Worm (Caenorhabditis elegans) whole organism, L1 larva: Measurements from ENCODE around the gene fbxc-15.
"Not testable (repeated sequence)": the region's sequence is repeated elsewhere in the genome, so short reads cannot be mapped to it uniquely, and the experiment has no call there.

Experiments
- C34B4.2 ChIP-seq: sonication (generic microtip); optimal IDR thresholded peaks from 2 replicates; lab custom pipeline; 2017; ENCODE audit warnings: mild to moderate bottlenecking, missing genetic modification characterization, missing compliant biosample characterization
- F16B12.6 ChIP-seq: fragments of 150-350 bp; optimal IDR thresholded peaks from 2 replicates; lab custom pipeline; 2014; ENCODE audit warnings: missing biosample characterization, missing genetic modification characterization
- aha-1 ChIP-seq: fragments of 150-350 bp; optimal IDR thresholded peaks from 2 replicates; lab custom pipeline; 2014; ENCODE audit warnings: missing biosample characterization, missing genetic modification characterization
- blmp-1 ChIP-seq: fragments of 150-350 bp; optimal IDR thresholded peaks from 2 replicates; lab custom pipeline; 2014; ENCODE audit warnings: missing biosample characterization, missing genetic modification characterization
- ceh-88 ChIP-seq: fragments of 200-800 bp; sonication (Bioruptor generic); IDR thresholded peaks from 2 replicates; pipeline ENCODE4 v1.3.6; 2022; ENCODE audit warnings: missing genetic modification characterization, missing compliant biosample characterization
- ceh-90 ChIP-seq: sonication (generic microtip); optimal IDR thresholded peaks from 2 replicates; lab custom pipeline; 2016; ENCODE audit warnings: missing genetic modification characterization, missing compliant biosample characterization
- dsc-1 ChIP-seq: sonication (generic microtip); optimal IDR thresholded peaks from 2 replicates; lab custom pipeline; 2016; ENCODE audit warnings: mild to moderate bottlenecking, missing genetic modification characterization, missing compliant biosample characterization
- elt-3 ChIP-seq, 6 experiments: fragments of 150-350 bp in 1 of 6; sonication (generic microtip); optimal IDR thresholded peaks; 2 replicates each; lab custom pipeline; 2017 to 2018; ENCODE audit warnings: missing biosample characterization in 6 of 6, missing genetic modification characterization in 6 of 6, inconsistent platforms in 1 of 6
- fos-1 ChIP-seq: fragments of 150-350 bp; optimal IDR thresholded peaks from 2 replicates; lab custom pipeline; 2014; ENCODE audit warnings: missing biosample characterization, missing genetic modification characterization
- grh-1 ChIP-seq: fragments of 200-800 bp; sonication (Bioruptor generic); IDR thresholded peaks from 2 replicates; pipeline ENCODE4 v1.3.6; 2022; ENCODE audit warnings: missing genetic modification reagents, missing genetic modification characterization, missing compliant biosample characterization
- hpl-2 ChIP-seq: fragments of 150-350 bp; optimal IDR thresholded peaks from 2 replicates; lab custom pipeline; 2014; ENCODE audit warnings: missing biosample characterization, missing genetic modification reagents, missing genetic modification characterization
- lin-14 ChIP-seq: fragments of 200-800 bp; sonication (Bioruptor generic); optimal IDR thresholded peaks from 2 replicates; lab custom pipeline; 2018; ENCODE audit warnings: mild to moderate bottlenecking, missing genetic modification characterization, moderate library complexity, missing compliant biosample characterization
- lin-35 ChIP-seq, 2 experiments: fragments of 150-350 bp; optimal IDR thresholded peaks; 2 replicates each; lab custom pipeline; 2014; ENCODE audit warnings: missing biosample characterization in 2 of 2, missing genetic modification characterization in 2 of 2, missing genetic modification reagents in 2 of 2
- lin-39 ChIP-seq: fragments of 150-350 bp; optimal IDR thresholded peaks from 2 replicates; lab custom pipeline; 2014; ENCODE audit warnings: missing biosample characterization, missing genetic modification reagents, missing genetic modification characterization
- lsy-2 ChIP-seq, 2 experiments: fragments of 150-350 bp; optimal IDR thresholded peaks; 2 replicates each; lab custom pipeline; 2014; ENCODE audit warnings: missing biosample characterization in 2 of 2, missing genetic modification characterization in 2 of 2
- mdl-1 ChIP-seq, 2 experiments: fragments of 150-350 bp; optimal IDR thresholded peaks; 2 replicates each; lab custom pipeline; 2014 to 2017; ENCODE audit warnings: missing biosample characterization in 2 of 2, missing genetic modification characterization in 2 of 2, inconsistent platforms in 1 of 2
- mef-2 ChIP-seq: fragments of 150-350 bp; optimal IDR thresholded peaks from 2 replicates; lab custom pipeline; 2014; ENCODE audit warnings: missing biosample characterization, missing genetic modification characterization
- nhr-11 ChIP-seq: fragments of 150-350 bp; optimal IDR thresholded peaks from 2 replicates; lab custom pipeline; 2014; ENCODE audit warnings: missing biosample characterization, missing genetic modification characterization
- nhr-19 ChIP-seq: fragments of 200-800 bp; sonication (Bioruptor generic); conservative IDR thresholded peaks from 2 replicates; pipeline ENCODE4 v1.3.6; 2022; ENCODE audit warnings: missing genetic modification characterization, missing compliant biosample characterization
- nhr-237 ChIP-seq: fragments of 150-350 bp; optimal IDR thresholded peaks from 2 replicates; lab custom pipeline; 2014; ENCODE audit warnings: missing biosample characterization, missing genetic modification characterization
- nhr-47 ChIP-seq: sonication (generic microtip); optimal IDR thresholded peaks from 2 replicates; lab custom pipeline; 2016; ENCODE audit warnings: mild to moderate bottlenecking, missing genetic modification characterization, moderate library complexity, missing compliant biosample characterization
- nhr-76 ChIP-seq: sonication (generic microtip); optimal IDR thresholded peaks from 2 replicates; lab custom pipeline; 2017; ENCODE audit warnings: missing biosample characterization, missing genetic modification characterization
- nhr-77 ChIP-seq: fragments of 150-350 bp; optimal IDR thresholded peaks from 2 replicates; lab custom pipeline; 2014; ENCODE audit warnings: missing biosample characterization, missing genetic modification characterization
- nhr-84 ChIP-seq: sonication (generic microtip); optimal IDR thresholded peaks from 2 replicates; lab custom pipeline; 2017; ENCODE audit warnings: missing biosample characterization, missing genetic modification characterization
- nhr-90 ChIP-seq: sonication (generic microtip); optimal IDR thresholded peaks from 2 replicates; lab custom pipeline; 2016; ENCODE audit warnings: mild to moderate bottlenecking, missing genetic modification characterization, missing compliant biosample characterization; ENCODE audit not compliant: poor library complexity
- pag-3 ChIP-seq: sonication (generic microtip); optimal IDR thresholded peaks from 2 replicates; lab custom pipeline; 2017; ENCODE audit warnings: missing genetic modification characterization, mild to moderate bottlenecking, missing compliant biosample characterization, antibody characterized with exemption, borderline replicate concordance; ENCODE audit not compliant: insufficient read depth
- pqm-1 ChIP-seq: sonication (generic microtip); optimal IDR thresholded peaks from 3 replicates; lab custom pipeline; 2017; ENCODE audit warnings: missing biosample characterization, missing genetic modification characterization
- skn-1 ChIP-seq: fragments of 150-350 bp; optimal IDR thresholded peaks from 2 replicates; lab custom pipeline; 2014; ENCODE audit warnings: missing biosample characterization, missing genetic modification characterization
- snu-23 ChIP-seq: sonication (generic microtip); optimal IDR thresholded peaks from 2 replicates; lab custom pipeline; 2016; ENCODE audit warnings: missing genetic modification characterization, missing compliant biosample characterization
- sox-4 ChIP-seq: sonication (generic microtip); optimal IDR thresholded peaks from 2 replicates; lab custom pipeline; 2016; ENCODE audit warnings: missing genetic modification characterization, missing compliant biosample characterization
- sptf-1 ChIP-seq: fragments of 150-350 bp; optimal IDR thresholded peaks from 2 replicates; lab custom pipeline; 2014; ENCODE audit warnings: missing biosample characterization, missing genetic modification characterization
- sup-37 ChIP-seq: fragments of 200-800 bp; sonication (Bioruptor generic); optimal IDR thresholded peaks from 2 replicates; lab custom pipeline; 2018; ENCODE audit warnings: mild to moderate bottlenecking, missing genetic modification characterization, missing compliant biosample characterization
- swsn-7 ChIP-seq: sonication (generic microtip); optimal IDR thresholded peaks from 2 replicates; lab custom pipeline; 2016; ENCODE audit warnings: missing genetic modification characterization, missing compliant biosample characterization
- tbx-2 ChIP-seq: sonication (generic microtip); optimal IDR thresholded peaks from 2 replicates; lab custom pipeline; 2016; ENCODE audit warnings: missing genetic modification characterization, missing compliant biosample characterization
- tlp-1 ChIP-seq: fragments of 150-350 bp; optimal IDR thresholded peaks from 2 replicates; lab custom pipeline; 2014; ENCODE audit warnings: missing biosample characterization, missing genetic modification characterization
- unc-30 ChIP-seq: sonication (generic microtip); optimal IDR thresholded peaks from 2 replicates; lab custom pipeline; 2017; ENCODE audit warnings: missing biosample characterization, missing genetic modification characterization
- vab-15 ChIP-seq: sonication (generic microtip); optimal IDR thresholded peaks from 2 replicates; lab custom pipeline; 2017; ENCODE audit warnings: missing genotype, mild to moderate bottlenecking, missing genetic modification characterization, missing compliant biosample characterization
- ztf-11 ChIP-seq, 2 experiments: sonication (generic microtip); optimal IDR thresholded peaks; 2 replicates each; lab custom pipeline; 2016 to 2017; ENCODE audit warnings: missing genetic modification characterization in 2 of 2, missing biosample characterization in 1 of 2, missing compliant biosample characterization in 1 of 2

The fbxc-15 gene

ce11 chrII:988437-988836 is 9.2 kb downstream of the fbxc-15 start, which contains the start of gene fbxc-39:
Gene fbxc-39 (plus strand): TSS chrII:988737.
- no peak for TF ChIP-seq lin-35 (GFP tag; optimal IDR thresholded peaks at IDR 0.05; lab: Kevin White, UChicago)
- no peak for TF ChIP-seq swsn-7 (tag; lab: Kevin White, UChicago)
- no peak for TF ChIP-seq nhr-76
- no peak for TF ChIP-seq nhr-237 (tag; lab: Kevin White, UChicago)
- no peak for TF ChIP-seq fos-1 (tag; lab: Kevin White, UChicago)
- no peak for TF ChIP-seq sup-37 (GFP tag; lab: Kevin White, UChicago)
- no peak for TF ChIP-seq vab-15 (tag; lab: Kevin White, UChicago)
- TF ChIP-seq blmp-1: no peak
- no peak for TF ChIP-seq ceh-88 (GFP tag; lab: Robert Waterston, UW)

ce11 chrII:991300-991699 is 12.1 kb downstream of the fbxc-15 start, which contains the start of gene fbxc-42:
Gene fbxc-42 (plus strand): TSS chrII:991600.
- TF ChIP-seq elt-3 (tag; optimal IDR thresholded peaks at IDR 0.05; lab: Kevin White, UChicago): no peak
- no peak for TF ChIP-seq nhr-19
- no peak for TF ChIP-seq tlp-1 (tag; lab: Kevin White, UChicago)
- no peak for TF ChIP-seq swsn-7 (tag; lab: Kevin White, UChicago)
- TF ChIP-seq lin-39 (tag; lab: Kevin White, UChicago): no peak
- TF ChIP-seq skn-1: no peak
- TF ChIP-seq grh-1 (GFP tag; lab: Robert Waterston, UW): no peak
- no peak for TF ChIP-seq lsy-2 (tag; optimal IDR thresholded peaks at IDR 0.05; lab: Kevin White, UChicago)
- no peak for TF ChIP-seq aha-1
- no peak for TF ChIP-seq snu-23 (GFP tag; lab: Kevin White, UChicago)
- TF ChIP-seq nhr-84 (tag; lab: Kevin White, UChicago): no peak
- no peak for TF ChIP-seq tbx-2 (tag; lab: Kevin White, UChicago)
- TF ChIP-seq nhr-76: no peak
- no peak for TF ChIP-seq mef-2
- TF ChIP-seq lin-14 (GFP tag; lab: Kevin White, UChicago): no peak

ce11 chrII:994231-994630 is 15.0 kb downstream of the fbxc-15 start, which contains the start of gene F45D11.7:
Gene F45D11.7 (plus strand): TSS chrII:994531.
- not testable (repeated sequence) for TF ChIP-seq pqm-1; pag-3 (tag; lab: Kevin White, UChicago); nhr-77
- TF ChIP-seq, all 84 proteins: peak for 0; not testable (repeated sequence) for 84

ce11 chrII:996112-996511 is 16.9 kb downstream of the fbxc-15 start, which contains the start of gene F45D11.11:
Gene F45D11.11 (minus strand): TSS chrII:996212.
- not testable (repeated sequence) for TF ChIP-seq nhr-77; hpl-2 (GFP tag; lab: Kevin White, UChicago); mdl-1 (tag; optimal IDR thresholded peaks at IDR 0.05; lab: Kevin White, UChicago)

- no peak for TF ChIP-seq sptf-1
- no peak for TF ChIP-seq F16B12.6 (tag; lab: Kevin White, UChicago)
- no peak for TF ChIP-seq nhr-47 (tag; lab: Kevin White, UChicago)
- no peak for TF ChIP-seq nhr-84 (tag; lab: Kevin White, UChicago)
- no peak for TF ChIP-seq nhr-90 (tag; lab: Kevin White, UChicago)
- TF ChIP-seq nhr-11: no peak
- no peak for TF ChIP-seq C34B4.2
- TF ChIP-seq sox-4: no peak
- TF ChIP-seq dsc-1 (tag; lab: Kevin White, UChicago): no peak
- TF ChIP-seq ceh-90 (tag; lab: Kevin White, UChicago): no peak
- no peak for TF ChIP-seq lsy-2 (tag; optimal IDR thresholded peaks at IDR 0.05; lab: Kevin White, UChicago)
- TF ChIP-seq ztf-11 (tag; optimal IDR thresholded peaks at IDR 0.05; lab: Kevin White, UChicago): no peak
- TF ChIP-seq unc-30: no peak
- TF ChIP-seq swsn-7 (tag; lab: Kevin White, UChicago): no peak
- TF ChIP-seq grh-1 (GFP tag; lab: Robert Waterston, UW): no peak
- no peak for TF ChIP-seq tlp-1 (tag; lab: Kevin White, UChicago)
Measured at ce11 chrII:999493-999892, 20.3 kb downstream of the fbxc-15 start, which contains the start of gene fbxb-29. Gene fbxb-29 (minus strand): TSS chrII:999593.
